Fruit fly (Drosophila melanogaster) whole organism, larva: ENCODE results near the gene CG8958.

Experiments used
- noc ChIP-seq: fragments of 200-800 bp; sonication (Bioruptor generic); optimal IDR thresholded peaks from 3 replicates; lab custom pipeline; 2019; ENCODE audit warnings: missing biosample characterization, mild to moderate bottlenecking, missing genetic modification characterization, moderate library complexity

Gene CG8958

DNA sequence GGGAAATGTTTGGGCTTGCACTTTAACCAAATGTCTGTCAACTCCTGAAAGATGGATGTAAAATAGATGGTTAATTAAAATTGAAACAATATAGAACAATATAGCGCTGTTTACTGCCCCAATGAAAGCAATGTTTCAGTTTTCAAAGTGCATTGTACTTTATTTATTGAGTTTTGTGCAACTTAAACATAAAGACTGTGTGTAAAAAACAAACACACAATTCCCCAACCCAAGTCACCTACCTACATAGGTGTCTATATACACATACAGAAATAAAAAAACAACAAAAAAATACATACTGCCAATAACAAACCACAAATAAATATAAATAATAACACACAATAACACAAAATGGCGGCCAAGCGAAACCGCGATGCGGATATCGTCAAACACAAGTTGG lies at the start of gene CG8958:
TSS of gene CG8958 (plus strand) at position 301 of the 400 bp plus-strand sequence.
- no peak for TF ChIP-seq noc (tag; lab: Kevin White, UChicago)

DNA sequence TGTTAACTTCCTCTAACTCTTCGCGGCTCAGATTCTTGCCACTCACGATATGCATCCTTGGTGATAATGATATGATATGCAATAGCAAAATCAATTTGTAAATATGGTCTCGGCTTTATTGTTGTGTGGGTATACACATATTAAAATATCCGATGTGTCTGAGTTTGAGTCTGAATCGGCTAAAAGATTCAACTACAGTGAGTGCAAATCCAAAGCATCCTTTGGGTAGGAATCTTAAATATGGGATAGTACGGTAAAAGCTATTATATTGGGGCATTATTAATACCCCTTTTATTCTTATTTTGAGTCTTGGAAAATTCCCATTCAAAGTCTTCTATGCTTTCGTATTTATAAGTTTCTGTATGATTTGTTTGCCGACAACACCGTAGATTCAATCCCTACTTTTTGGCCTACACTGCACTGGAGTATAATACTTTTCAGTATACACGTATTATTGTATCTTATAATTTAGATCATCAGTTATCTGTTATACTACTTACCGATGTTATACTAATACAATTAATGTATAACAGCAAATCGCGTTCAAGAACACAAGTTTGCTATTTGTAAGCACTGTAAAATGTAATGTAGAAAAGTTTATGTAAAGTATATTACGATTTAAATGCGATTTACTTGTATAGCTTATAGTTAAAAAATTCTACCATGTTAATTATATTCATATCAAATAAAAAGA lies 20.2 kb upstream of the CG8958 start, which contains the start of gene CG12395:
TSS of gene CG12395 (minus strand) at position 179 of the 694 bp plus-strand sequence.
- TF ChIP-seq noc (tag; lab: Kevin White, UChicago) = no peak

DNA sequence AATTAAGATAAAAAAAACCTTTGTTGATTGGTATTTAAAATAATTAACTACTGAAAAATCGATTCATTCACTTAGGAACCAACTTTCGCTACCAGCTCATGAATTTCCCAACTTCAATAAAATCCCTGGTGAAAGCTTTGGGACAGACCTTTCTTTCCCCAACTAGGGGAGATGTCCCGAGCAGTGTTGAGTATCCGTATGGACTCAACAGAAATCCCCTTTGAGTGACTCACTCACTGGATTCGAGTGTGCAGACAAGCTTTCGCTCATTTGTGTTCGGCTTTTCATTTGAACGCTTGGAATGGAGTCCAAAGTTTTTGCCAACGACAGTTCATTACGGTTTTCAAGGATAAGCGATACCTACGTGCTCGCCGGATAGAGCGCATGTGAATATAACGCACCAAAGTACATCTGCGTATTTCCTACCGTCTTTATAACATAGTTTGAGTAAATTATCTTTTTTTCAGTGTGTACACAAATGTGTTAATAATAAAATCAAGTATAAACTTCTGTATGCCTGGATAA lies 19.6 kb upstream of the CG8958 start, which contains the start of gene dpr18:
TSS of gene dpr18 (plus strand) at position 325 of the 525 bp plus-strand sequence.
- no peak for TF ChIP-seq noc (tag; lab: Kevin White, UChicago)

DNA sequence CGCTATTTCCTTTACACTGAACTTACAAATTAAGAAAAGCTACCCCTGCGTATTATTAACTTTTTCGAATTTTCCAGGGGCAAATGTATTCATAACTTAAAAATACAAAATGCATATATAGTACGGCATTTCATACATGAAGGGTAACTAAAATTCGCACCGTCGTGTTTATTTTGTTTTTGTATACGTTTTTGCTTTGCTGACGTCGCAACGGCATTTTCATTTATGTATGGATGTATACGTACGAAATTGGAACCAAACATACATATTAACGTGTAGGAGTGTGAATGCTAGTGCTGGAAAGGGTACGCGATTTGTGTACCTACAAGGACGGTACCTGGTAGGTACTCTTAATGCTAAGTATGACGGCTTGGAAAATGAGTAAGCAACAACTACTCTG lies 10.8 kb upstream of the CG8958 start:
- TF ChIP-seq noc (tag; lab: Kevin White, UChicago) = no peak

DNA sequence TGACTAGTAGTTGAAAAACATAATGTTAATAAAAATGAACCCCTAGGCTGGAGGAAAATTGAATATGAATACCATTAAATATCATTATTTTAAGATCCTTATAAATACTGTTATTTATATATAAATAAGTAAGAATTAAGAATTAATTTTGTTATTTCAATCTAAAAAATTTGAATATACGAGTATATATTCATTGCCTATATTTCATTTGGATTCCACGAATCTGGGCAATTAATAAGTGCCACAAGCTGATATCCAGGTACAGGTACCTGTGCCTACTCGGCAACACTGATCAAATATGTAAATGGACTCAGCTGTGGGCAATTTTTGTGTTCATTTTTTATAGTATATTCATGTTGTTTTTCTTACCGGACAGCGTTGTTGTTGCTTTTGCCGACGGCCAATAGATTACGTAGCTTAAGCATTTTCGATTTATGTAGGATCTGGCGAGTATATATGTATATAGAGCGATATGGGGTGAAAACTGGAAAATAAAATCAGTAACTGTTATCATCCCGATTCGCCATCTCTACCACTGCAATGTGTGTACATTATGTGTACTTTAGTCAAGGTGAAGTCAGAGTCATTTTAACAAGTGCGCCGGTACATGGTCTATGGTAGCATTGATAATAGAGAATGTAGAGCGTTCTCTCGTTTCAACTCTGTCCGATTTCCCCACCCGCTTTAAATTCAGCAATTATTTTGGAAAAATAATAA lies 10.2 kb upstream of the CG8958 start:
- no peak for TF ChIP-seq noc (tag; lab: Kevin White, UChicago)

DNA sequence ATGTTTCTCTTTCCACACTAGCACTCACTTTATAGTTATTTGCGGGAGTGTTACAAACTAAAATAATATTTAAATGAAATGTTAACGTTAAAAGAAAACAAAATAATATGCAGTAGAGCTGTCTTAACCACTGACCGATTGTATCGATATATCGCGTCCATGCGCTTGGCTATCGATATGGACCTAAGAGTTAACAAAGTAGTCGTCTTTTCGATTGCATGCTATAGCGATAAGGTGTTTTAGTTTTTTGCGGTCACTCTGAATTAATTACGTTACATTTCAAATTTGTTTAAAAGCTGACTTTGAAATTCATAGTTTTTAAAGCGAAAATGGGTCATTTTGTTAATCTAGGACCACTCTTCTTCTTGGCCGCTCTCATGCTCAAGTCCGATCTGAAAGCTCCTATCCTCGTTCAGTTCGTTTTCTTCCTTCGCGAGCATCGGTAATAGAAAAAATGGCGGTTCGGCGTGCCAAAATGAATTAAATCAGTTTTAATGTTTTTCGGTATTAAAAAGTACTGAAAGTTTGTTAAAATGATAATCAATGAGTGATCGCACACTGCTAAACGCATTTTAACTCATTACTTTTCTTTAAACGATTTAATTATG lies 9.6 kb upstream of the CG8958 start, which contains the start of gene Nipsnap:
TSS of gene Nipsnap (minus strand) at position 194 of the 608 bp plus-strand sequence.
- TF ChIP-seq noc (tag; lab: Kevin White, UChicago) = no peak

DNA sequence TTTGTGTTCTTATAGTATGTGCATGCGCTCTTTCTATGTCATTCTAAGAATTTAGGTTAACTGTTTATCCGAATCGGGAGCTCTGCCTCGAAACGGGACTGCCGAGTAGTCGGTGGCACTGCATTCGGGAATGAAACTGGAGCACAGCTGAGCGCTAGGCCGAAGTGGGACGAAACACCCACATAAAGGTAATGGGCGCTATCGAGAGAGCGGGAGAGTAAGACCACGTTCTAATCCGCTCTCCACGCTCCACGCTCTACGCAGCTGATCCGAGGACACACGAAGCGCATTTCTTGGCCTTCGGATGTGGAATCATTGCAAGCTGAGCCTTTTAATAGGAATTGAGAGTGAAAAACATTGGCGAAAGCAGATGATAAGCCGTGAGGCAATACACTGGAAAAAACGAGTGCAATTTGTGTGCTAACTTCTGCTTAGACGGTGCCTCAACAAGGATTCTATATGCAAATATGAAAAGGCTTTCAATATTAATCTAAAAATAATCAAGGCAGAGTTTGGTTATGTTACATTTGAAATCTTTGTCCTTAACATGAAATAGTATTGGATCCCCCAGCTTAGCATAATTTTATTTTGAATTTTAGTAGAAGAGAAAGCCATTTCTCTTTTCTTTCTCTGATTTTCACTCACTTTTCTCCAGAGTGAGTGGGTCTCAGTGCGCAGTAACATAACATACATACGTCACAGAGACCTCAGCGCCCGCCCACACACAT lies 3.0 kb downstream of the CG8958 start:
- no peak for TF ChIP-seq noc (tag; lab: Kevin White, UChicago)

DNA sequence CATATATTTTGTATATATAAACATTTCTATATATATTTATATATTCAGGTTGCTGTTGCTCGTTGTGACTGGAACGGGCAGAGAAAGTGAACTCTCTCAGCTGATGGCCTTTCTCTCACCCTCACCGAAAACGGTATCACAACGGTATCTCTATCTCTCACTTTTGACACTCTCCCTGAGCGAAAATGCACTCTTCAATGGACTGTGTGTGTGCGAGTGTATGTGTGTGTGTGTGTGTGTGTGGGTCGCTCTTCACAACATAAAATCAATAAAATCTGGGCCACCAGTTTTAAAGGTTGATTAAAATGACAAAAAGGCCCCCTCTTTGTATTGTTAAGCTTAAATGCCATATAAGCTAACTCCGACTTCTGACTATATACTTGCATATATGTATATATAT lies 4.5 kb downstream of the CG8958 start:
- no peak for TF ChIP-seq noc (tag; lab: Kevin White, UChicago)

DNA sequence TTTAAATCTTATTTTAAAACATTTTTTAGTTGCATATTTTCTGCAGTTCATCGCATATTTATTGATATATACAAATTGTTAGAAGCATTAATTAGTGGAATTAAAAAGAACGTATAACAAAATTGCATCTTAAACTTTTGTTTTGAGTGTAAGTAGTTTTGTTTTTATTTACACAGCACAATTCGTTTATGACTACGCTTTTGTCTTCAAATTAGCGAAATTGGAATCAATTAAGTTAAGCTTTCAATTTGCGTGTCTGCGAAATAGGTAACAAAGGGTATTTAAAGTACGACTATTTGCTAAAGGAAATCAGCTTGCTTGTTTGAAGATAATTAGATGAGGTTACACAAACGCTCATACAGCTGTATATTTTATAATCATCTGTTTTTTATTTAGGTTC lies 5.2 kb downstream of the CG8958 start:
- no peak for TF ChIP-seq noc (tag; lab: Kevin White, UChicago)

DNA sequence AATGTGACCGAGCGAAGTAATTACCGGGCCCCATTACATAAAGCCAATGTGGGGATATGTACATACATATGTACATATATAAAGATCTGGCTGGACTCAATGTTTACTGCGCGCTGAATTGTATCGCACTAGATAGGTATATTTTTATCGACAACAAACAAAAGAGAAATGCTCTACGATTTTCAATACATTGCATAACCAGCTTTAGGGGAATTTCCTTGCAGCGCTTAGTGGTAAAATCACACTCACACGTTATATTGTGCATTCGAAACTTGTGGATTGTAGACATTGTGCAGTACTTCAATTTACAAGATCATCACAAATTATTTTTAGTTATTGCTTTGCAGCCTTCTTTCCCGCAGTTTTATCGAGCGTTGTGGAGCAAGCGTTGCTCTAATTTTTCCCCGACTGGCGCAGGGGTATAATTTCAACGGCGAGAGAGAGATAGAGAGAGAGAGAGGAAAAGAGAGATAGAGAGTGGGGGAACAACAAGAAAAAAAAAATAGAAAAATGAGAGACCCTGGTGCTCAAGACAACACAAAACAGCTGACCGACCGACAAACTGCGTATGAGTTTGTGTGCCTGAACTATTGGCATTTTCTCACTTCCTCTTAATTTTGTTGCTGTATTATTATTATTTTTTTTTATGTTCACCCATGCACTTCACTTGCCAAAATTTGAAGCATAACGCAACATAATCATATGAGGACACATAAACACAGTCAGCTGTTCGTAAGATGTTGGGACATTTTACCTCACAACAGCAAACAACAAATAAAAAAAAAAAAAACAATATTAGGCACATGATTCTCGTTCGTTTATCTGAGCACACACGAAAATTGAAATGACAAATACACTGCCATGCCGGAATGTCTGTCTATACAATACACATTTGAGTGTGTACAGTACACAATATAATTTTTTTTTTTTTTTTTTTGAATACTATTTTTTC lies 6.3 kb downstream of the CG8958 start:
- TF ChIP-seq noc (tag; lab: Kevin White, UChicago) = no peak

DNA sequence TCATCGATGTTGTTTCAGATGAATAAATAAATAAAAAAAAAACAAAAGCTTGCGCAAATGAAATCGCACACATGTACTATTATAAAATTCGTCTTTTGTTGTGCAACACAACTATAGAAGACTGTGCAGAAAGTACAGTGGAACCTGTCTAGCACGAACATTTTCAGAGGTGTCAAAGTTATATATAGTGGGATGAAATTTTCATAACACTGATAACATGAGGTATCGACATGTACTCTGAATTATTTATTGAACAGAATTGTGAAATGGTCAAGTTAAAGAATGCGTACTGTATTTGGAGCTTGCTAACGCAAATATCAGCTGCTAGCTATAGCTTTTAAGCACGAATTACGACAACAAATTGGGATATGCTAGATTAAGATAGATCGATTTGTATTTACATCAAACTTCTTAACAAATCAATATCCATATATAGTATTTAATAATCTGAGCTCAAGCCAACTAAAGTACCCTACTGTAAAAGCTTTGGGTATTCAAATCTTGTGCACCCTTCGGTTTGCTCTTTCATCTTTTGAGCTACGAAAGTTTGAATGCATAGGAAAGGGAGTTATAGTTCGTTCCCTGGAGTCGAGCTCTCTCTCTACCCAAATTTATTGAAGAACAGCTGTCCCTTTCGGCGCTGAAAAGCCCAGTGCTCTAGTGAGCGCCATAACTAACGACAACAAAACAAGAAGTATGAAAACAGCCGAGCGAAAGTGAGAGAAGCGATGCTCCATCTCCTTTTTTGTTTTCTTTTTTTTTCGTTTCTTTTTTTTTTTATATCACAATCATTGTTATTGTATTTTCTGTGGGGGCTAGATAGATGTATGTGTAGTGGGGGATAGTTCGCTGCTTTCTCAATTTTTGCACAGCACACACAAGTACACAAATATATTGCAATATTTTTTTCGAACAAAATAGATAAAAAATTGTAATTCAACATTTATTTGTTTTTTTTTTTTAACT lies 7.4 kb downstream of the CG8958 start:
- TF ChIP-seq noc (tag; lab: Kevin White, UChicago) = peak; percentile 96

DNA sequence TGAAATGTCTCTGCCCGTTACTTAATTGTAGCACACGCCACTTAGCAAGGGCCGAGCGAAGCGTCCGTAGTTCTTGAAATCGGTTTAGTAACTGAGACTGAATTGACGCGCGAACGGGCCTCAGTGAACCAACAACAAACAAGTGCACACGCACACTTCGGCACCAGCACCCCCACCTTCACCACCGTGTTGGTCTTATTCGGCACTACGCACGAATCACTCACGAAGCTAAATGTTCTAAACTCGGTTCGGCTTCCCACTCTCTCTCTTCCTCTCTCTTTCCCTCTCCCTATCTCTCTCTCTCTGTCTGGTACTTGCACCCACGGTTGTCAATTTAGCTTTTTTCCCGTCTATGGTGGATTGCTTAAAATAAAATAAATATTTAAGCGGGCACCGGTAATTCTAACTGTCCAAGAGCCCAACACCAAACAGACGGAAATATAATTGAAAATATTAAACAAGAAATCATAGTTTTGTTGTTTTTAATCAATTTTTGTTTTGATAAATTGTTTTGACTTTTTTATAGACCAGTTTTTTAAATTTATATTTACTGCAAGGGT lies 8.5 kb downstream of the CG8958 start, which contains the start of gene Tob:
TSS of gene Tob (minus strand) at position 65 of the 560 bp plus-strand sequence.
- peak; percentile 22 for TF ChIP-seq noc (tag; lab: Kevin White, UChicago)
